Worm (Caenorhabditis elegans) whole organism, L4 larva: ENCODE results near the gene F47B7.3.

Source experiments
- F10B5.3 ChIP-seq: sonication (generic microtip); optimal IDR thresholded peaks from 2 replicates; lab custom pipeline; 2016; ENCODE audit warnings: mild to moderate bottlenecking, missing genetic modification characterization, missing compliant biosample characterization
- F26F4.8 ChIP-seq: fragments of 200-800 bp; sonication (Bioruptor generic); conservative IDR thresholded peaks from 2 replicates; pipeline ENCODE4 v1.3.6; 2022; ENCODE audit warnings: missing genetic modification characterization, missing compliant biosample characterization
- F37D6.2 ChIP-seq: sonication (generic microtip); optimal IDR thresholded peaks from 2 replicates; lab custom pipeline; 2016; ENCODE audit warnings: mild to moderate bottlenecking, missing genetic modification characterization, missing compliant biosample characterization
- F49E8.2 ChIP-seq: sonication (generic microtip); optimal IDR thresholded peaks from 2 replicates; lab custom pipeline; 2016; ENCODE audit warnings: missing compliant biosample characterization, mild to moderate bottlenecking, missing genetic modification characterization, borderline replicate concordance
- T20F7.1 ChIP-seq: fragments of 200-800 bp; sonication (Bioruptor generic); optimal IDR thresholded peaks from 2 replicates; lab custom pipeline; 2018; ENCODE audit warnings: mild to moderate bottlenecking, missing genetic modification characterization, missing compliant biosample characterization
- T26A8.4 ChIP-seq: fragments of 200-800 bp; sonication (Bioruptor generic); IDR thresholded peaks from 2 replicates; pipeline ENCODE4 v1.3.6; 2022; ENCODE audit warnings: missing genetic modification characterization, missing compliant biosample characterization
- Y48G9A.11 ChIP-seq: fragments of 200-800 bp; sonication (Bioruptor generic); IDR thresholded peaks from 2 replicates; pipeline ENCODE4 v1.3.6; 2022; ENCODE audit warnings: missing genetic modification reagents, missing genetic modification characterization, missing compliant biosample characterization
- Y75B8A.6 ChIP-seq: fragments of 200-800 bp; sonication (Bioruptor generic); IDR thresholded peaks from 2 replicates; pipeline ENCODE4 v1.3.6; 2022; ENCODE audit warnings: missing genetic modification reagents, missing genetic modification characterization, missing compliant biosample characterization
- ZK337.2 ChIP-seq: fragments of 200-800 bp; sonication (Bioruptor generic); IDR thresholded peaks from 2 replicates; pipeline ENCODE4 v1.3.6; 2022; ENCODE audit warnings: missing genetic modification reagents, missing genetic modification characterization, missing compliant biosample characterization
- ZK546.5 ChIP-seq, 2 experiments: sonication (generic microtip); optimal IDR thresholded peaks; 2 replicates each; lab custom pipeline; 2017; ENCODE audit warnings: missing biosample characterization in 2 of 2, missing genetic modification characterization in 2 of 2
- aha-1 ChIP-seq: fragments of 150-350 bp; peaks from one replicate; lab custom pipeline; 2014; ENCODE audit warnings: missing biosample characterization, missing genetic modification characterization
- aly-2 ChIP-seq: sonication (generic microtip); optimal IDR thresholded peaks from 2 replicates; lab custom pipeline; 2018; ENCODE audit warnings: missing biosample characterization, missing genetic modification characterization
- ama-1 ChIP-seq: fragments of 150-350 bp; optimal IDR thresholded peaks from 2 replicates; lab custom pipeline; 2014; ENCODE audit warnings: inconsistent platforms, mixed read lengths
- attf-4 ChIP-seq: sonication (generic microtip); optimal IDR thresholded peaks from 3 replicates; lab custom pipeline; 2017; ENCODE audit warnings: missing biosample characterization, missing genetic modification characterization
- ces-1 ChIP-seq: fragments of 150-350 bp; sonication (generic microtip); optimal IDR thresholded peaks from 4 replicates; lab custom pipeline; 2014; ENCODE audit warnings: missing biosample characterization, missing genetic modification reagents, missing genetic modification characterization
- ctbp-1 ChIP-seq: fragments of 200-800 bp; sonication (Bioruptor generic); IDR thresholded peaks from 2 replicates; pipeline ENCODE4 v1.3.6; 2022; ENCODE audit warnings: missing genetic modification reagents, missing genetic modification characterization, missing compliant biosample characterization
- daf-12 ChIP-seq: fragments of 150-350 bp; optimal IDR thresholded peaks from 2 replicates; lab custom pipeline; 2014; ENCODE audit warnings: missing biosample characterization, missing genetic modification reagents, missing genetic modification characterization
- daf-19 ChIP-seq: fragments of 200-800 bp; sonication (Bioruptor generic); conservative IDR thresholded peaks from 2 replicates; pipeline ENCODE4 v1.3.6; 2022; ENCODE audit warnings: missing genetic modification characterization, missing compliant biosample characterization
- dmd-8 ChIP-seq: fragments of 200-800 bp; sonication (Bioruptor generic); IDR thresholded peaks from 2 replicates; pipeline ENCODE4 v1.3.6; 2022; ENCODE audit warnings: missing genetic modification characterization, missing compliant biosample characterization
- dmd-9 ChIP-seq: fragments of 200-800 bp; sonication (Bioruptor generic); IDR thresholded peaks from 2 replicates; pipeline ENCODE4 v1.3.6; 2022; ENCODE audit warnings: missing genetic modification reagents, missing genetic modification characterization, missing compliant biosample characterization
- duxl-1 ChIP-seq: sonication (generic microtip); optimal IDR thresholded peaks from 2 replicates; lab custom pipeline; 2016; ENCODE audit warnings: mild to moderate bottlenecking, missing genetic modification characterization, moderate library complexity, missing compliant biosample characterization; ENCODE audit not compliant: poor library complexity
- gei-8 ChIP-seq: fragments of 200-800 bp; sonication (Bioruptor generic); optimal IDR thresholded peaks from 2 replicates; lab custom pipeline; 2018; ENCODE audit warnings: mild to moderate bottlenecking, missing genetic modification characterization, missing compliant biosample characterization
- hif-1 ChIP-seq, 2 experiments: sonication (generic microtip); optimal IDR thresholded peaks; 2 replicates each; lab custom pipeline; 2016 to 2017; ENCODE audit warnings: missing compliant biosample characterization in 2 of 2, missing genetic modification characterization in 2 of 2, missing genetic modification reagents in 2 of 2, missing genotype in 2 of 2, mild to moderate bottlenecking in 1 of 2
- hlh-11 ChIP-seq: fragments of 200-800 bp; sonication (Bioruptor generic); optimal IDR thresholded peaks from 2 replicates; lab custom pipeline; 2018; ENCODE audit warnings: mild to moderate bottlenecking, missing genetic modification characterization, missing compliant biosample characterization
- jun-1 ChIP-seq: fragments of 150-350 bp; optimal IDR thresholded peaks from 2 replicates; lab custom pipeline; 2014; ENCODE audit warnings: missing biosample characterization, missing genetic modification reagents, missing genetic modification characterization
- lin-1 ChIP-seq: fragments of 200-800 bp; sonication (Bioruptor generic); IDR thresholded peaks from 2 replicates; pipeline ENCODE4 v1.3.6; 2022; ENCODE audit warnings: missing genetic modification reagents, missing genetic modification characterization, missing compliant biosample characterization
- lin-15B ChIP-seq: fragments of 150-350 bp; sonication (generic microtip); optimal IDR thresholded peaks from 3 replicates; lab custom pipeline; 2014; ENCODE audit warnings: missing biosample characterization, missing genetic modification characterization
- lin-29 ChIP-seq: fragments of 200-800 bp; sonication (Bioruptor generic); IDR thresholded peaks from 2 replicates; pipeline ENCODE4 v1.3.6; 2022; ENCODE audit warnings: missing genetic modification reagents, missing genetic modification characterization, missing compliant biosample characterization
- lin-39 ChIP-seq: fragments of 150-350 bp; optimal IDR thresholded peaks from 2 replicates; lab custom pipeline; 2014; ENCODE audit warnings: missing biosample characterization, missing genetic modification reagents, missing genetic modification characterization
- lir-3 ChIP-seq: sonication (generic microtip); optimal IDR thresholded peaks from 2 replicates; lab custom pipeline; 2016; ENCODE audit warnings: mild to moderate bottlenecking, missing genetic modification characterization, missing compliant biosample characterization
- madf-9 ChIP-seq: fragments of 200-800 bp; sonication (Bioruptor generic); conservative IDR thresholded peaks from 2 replicates; pipeline ENCODE4 v1.3.6; 2022; ENCODE audit warnings: missing genetic modification reagents, missing genetic modification characterization, missing compliant biosample characterization
- nhr-10 ChIP-seq: fragments of 150-350 bp; optimal IDR thresholded peaks from 2 replicates; lab custom pipeline; 2014; ENCODE audit warnings: missing biosample characterization, missing genetic modification characterization
- nhr-11 ChIP-seq: fragments of 150-350 bp; optimal IDR thresholded peaks from 2 replicates; lab custom pipeline; 2014; ENCODE audit warnings: missing biosample characterization, missing genetic modification characterization
- nhr-111 ChIP-seq: fragments of 200-800 bp; sonication (Bioruptor generic); optimal IDR thresholded peaks from 2 replicates; lab custom pipeline; 2018; ENCODE audit warnings: mild to moderate bottlenecking, missing genetic modification characterization, missing compliant biosample characterization
- nhr-41 ChIP-seq: fragments of 200-800 bp; sonication (Bioruptor generic); IDR thresholded peaks from 2 replicates; pipeline ENCODE4 v1.3.6; 2022; ENCODE audit warnings: missing genetic modification reagents, missing genetic modification characterization, missing compliant biosample characterization
- nhr-6 ChIP-seq: fragments of 150-350 bp; optimal IDR thresholded peaks from 2 replicates; lab custom pipeline; 2014; ENCODE audit warnings: missing biosample characterization, missing genetic modification characterization
- pha-4 ChIP-seq, 2 experiments: fragments of 150-350 bp in 1 of 2; fragments of 200-800 bp in 1 of 2; sonication (Bioruptor generic) in 1 of 2; IDR thresholded peaks in 1 of 2; optimal IDR thresholded peaks in 1 of 2; 2 replicates each; pipeline versions ENCODE4 v1.3.6 to Lab custom; 2014 to 2022; ENCODE audit warnings: missing genetic modification characterization in 2 of 2, missing genetic modification reagents in 2 of 2, missing biosample characterization in 1 of 2, missing compliant biosample characterization in 1 of 2
- php-3 ChIP-seq: fragments of 200-800 bp; sonication (Bioruptor generic); IDR thresholded peaks from 2 replicates; pipeline ENCODE4 v1.3.6; 2022; ENCODE audit warnings: missing genetic modification reagents, missing genetic modification characterization, missing compliant biosample characterization
- pqm-1 ChIP-seq: sonication (generic microtip); optimal IDR thresholded peaks from 2 replicates; lab custom pipeline; 2017; ENCODE audit warnings: missing biosample characterization, missing genetic modification characterization
- skn-1 ChIP-seq: fragments of 150-350 bp; optimal IDR thresholded peaks from 2 replicates; lab custom pipeline; 2014; ENCODE audit warnings: missing biosample characterization, missing genetic modification characterization
- snpc-1.2 ChIP-seq: fragments of 200-800 bp; sonication (Bioruptor generic); IDR thresholded peaks from 2 replicates; pipeline ENCODE4 v1.3.6; 2022; ENCODE audit warnings: missing genetic modification reagents, missing genetic modification characterization, missing compliant biosample characterization
- spr-1 ChIP-seq: sonication (generic microtip); optimal IDR thresholded peaks from 2 replicates; lab custom pipeline; 2016; ENCODE audit warnings: mild to moderate bottlenecking, missing genetic modification characterization, missing compliant biosample characterization
- tag-97 ChIP-seq: fragments of 200-800 bp; sonication (Bioruptor generic); IDR thresholded peaks from 2 replicates; pipeline ENCODE4 v1.3.6; 2022; ENCODE audit warnings: missing genetic modification characterization, missing compliant biosample characterization
- unc-130 ChIP-seq: sonication (generic microtip); optimal IDR thresholded peaks from 2 replicates; lab custom pipeline; 2016; ENCODE audit warnings: missing genetic modification reagents, missing genetic modification characterization, missing compliant biosample characterization
- unc-62 ChIP-seq, 3 experiments: fragments of 150-350 bp in 1 of 3; sonication (generic microtip); optimal IDR thresholded peaks in 2 of 3; peaks in 1 of 3; 1 replicate in 1 of 3; 2 replicates in 2 of 3; lab custom pipeline; 2014 to 2017; ENCODE audit warnings: missing biosample characterization in 3 of 3, missing genetic modification characterization in 3 of 3, missing genetic modification reagents in 3 of 3, missing genotype in 1 of 3
- vab-7 ChIP-seq: fragments of 200-800 bp; sonication (Bioruptor generic); IDR thresholded peaks from 2 replicates; pipeline ENCODE4 v1.3.6; 2022; ENCODE audit warnings: missing genetic modification reagents, missing genetic modification characterization, missing compliant biosample characterization
- zfp-2 ChIP-seq: sonication (generic microtip); optimal IDR thresholded peaks from 2 replicates; lab custom pipeline; 2016; ENCODE audit warnings: mild to moderate bottlenecking, missing genetic modification characterization, missing compliant biosample characterization
- zfp-3 ChIP-seq: fragments of 200-800 bp; sonication (Bioruptor generic); conservative IDR thresholded peaks from 2 replicates; pipeline ENCODE4 v1.3.6; 2022; ENCODE audit warnings: missing genetic modification reagents, missing genetic modification characterization, missing compliant biosample characterization
- zip-2 ChIP-seq: fragments of 150-350 bp; optimal IDR thresholded peaks from 2 replicates; lab custom pipeline; 2014; ENCODE audit warnings: missing biosample characterization, missing genetic modification characterization
- ztf-11 ChIP-seq: fragments of 150-350 bp; optimal IDR thresholded peaks from 2 replicates; lab custom pipeline; 2014; ENCODE audit warnings: missing biosample characterization, missing genetic modification characterization
- ztf-7 ChIP-seq: fragments of 150-350 bp; optimal IDR thresholded peaks from 2 replicates; lab custom pipeline; 2014; ENCODE audit warnings: missing biosample characterization, missing genetic modification characterization

Gene F47B7.3

DNA sequence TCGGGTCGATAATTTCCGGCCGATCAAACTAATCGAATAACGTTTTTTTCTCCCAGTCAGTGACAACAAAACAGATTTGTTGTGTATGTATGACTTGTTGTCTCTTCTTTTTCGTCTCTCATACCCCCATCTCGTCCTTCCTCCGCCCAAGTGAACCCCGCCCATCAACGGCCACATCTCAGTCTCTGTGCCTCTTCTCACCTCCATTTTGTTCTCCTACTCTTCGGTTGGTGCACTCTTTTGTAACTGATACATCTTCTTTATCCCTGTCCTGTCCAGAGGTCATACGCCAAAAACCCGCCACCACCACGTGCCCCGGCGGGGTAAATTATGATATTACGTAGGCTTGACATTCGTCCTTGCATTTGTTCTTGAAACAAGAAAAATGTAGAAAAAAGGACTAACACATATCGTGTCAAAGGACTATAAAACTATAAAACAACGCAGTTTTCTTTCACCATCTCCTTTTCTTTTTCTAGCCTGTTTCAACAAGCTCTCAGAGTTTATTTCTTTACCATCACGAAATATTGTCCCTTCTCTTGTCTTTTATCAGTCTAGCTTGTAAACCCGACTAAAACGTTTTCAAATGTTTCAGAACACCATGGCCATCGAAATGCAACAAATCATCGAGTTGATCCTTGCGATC lies 23.4 kb upstream of the F47B7.3 start, which contains the start of gene pmpl-1 (continued):
- TF ChIP-seq ztf-7 (tag; lab: Kevin White, UChicago) (no peak), snpc-1.2 (GFP tag; lab: Robert Waterston, UW) (no peak), lin-15B (tag; lab: Kevin White, UChicago) (no peak), pha-4 (GFP tag; IDR thresholded peaks at IDR 0.05; lab: Robert Waterston, UW) (no peak), pha-4 (tag; optimal IDR thresholded peaks at IDR 0.05; lab: Kevin White, UChicago) (no peak), unc-62 (GFP tag; optimal IDR thresholded peaks at IDR 0.05 in 1 of 2; lab: Kevin White, UChicago) (peak in 1 of 2 experiments; percentile 93), unc-62 (tag; optimal IDR thresholded peaks at IDR 0.05; lab: Kevin White, UChicago) (no peak), spr-1 (tag; lab: Kevin White, UChicago) (no peak), skn-1 (tag; lab: Kevin White, UChicago) (no peak), lin-39 (tag; lab: Kevin White, UChicago) (no peak), duxl-1 (tag; lab: Kevin White, UChicago) (no peak), jun-1 (tag; lab: Kevin White, UChicago) (no peak), tag-97 (GFP tag; lab: Robert Waterston, UW) (no peak), F10B5.3 (tag; lab: Kevin White, UChicago) (no peak), lir-3 (tag; lab: Kevin White, UChicago) (no peak), unc-130 (GFP tag; lab: Kevin White, UChicago) (no peak), ZK337.2 (no peak), Y48G9A.11 (GFP tag; lab: Robert Waterston, UW) (no peak), nhr-6 (tag; lab: Kevin White, UChicago) (no peak), attf-4 (tag; lab: Kevin White, UChicago) (no peak), Y75B8A.6 (GFP tag; lab: Robert Waterston, UW) (no peak), F49E8.2 (tag; lab: Kevin White, UChicago) (no peak), lin-1 (GFP tag; lab: Robert Waterston, UW) (no peak), aha-1 (tag; lab: Kevin White, UChicago) (peak; percentile 99), php-3 (GFP tag; lab: Robert Waterston, UW) (no peak), hif-1 (tag; optimal IDR thresholded peaks at IDR 0.05; lab: Kevin White, UChicago) (no peak), F37D6.2 (tag; lab: Kevin White, UChicago) (no peak), nhr-11 (peak; percentile 33), zip-2 (tag; lab: Kevin White, UChicago) (no peak), pqm-1 (tag; lab: Kevin White, UChicago) (no peak), zfp-2 (tag; lab: Kevin White, UChicago) (no peak), vab-7 (GFP tag; lab: Robert Waterston, UW) (no peak), nhr-111 (no peak), ces-1 (GFP tag; lab: Kevin White, UChicago) (no peak), aly-2 (tag; lab: Kevin White, UChicago) (no peak), T20F7.1 (no peak), lin-29 (GFP tag; lab: Robert Waterston, UW) (no peak), daf-19 (no peak), F26F4.8 (GFP tag; lab: Robert Waterston, UW) (no peak), gei-8 (GFP tag; lab: Kevin White, UChicago) (no peak), zfp-3 (GFP tag; lab: Robert Waterston, UW) (no peak), daf-12 (tag; lab: Kevin White, UChicago) (no peak), ztf-11 (tag; lab: Kevin White, UChicago) (no peak), hlh-11 (tag; lab: Kevin White, UChicago) (peak; percentile 44), madf-9 (no peak), nhr-41 (no peak), T26A8.4 (GFP tag; lab: Robert Waterston, UW) (no peak), dmd-8 (GFP tag; lab: Robert Waterston, UW) (no peak), dmd-9 (GFP tag; lab: Robert Waterston, UW) (no peak), nhr-10 (tag; lab: Kevin White, UChicago) (no peak), ama-1 (peak; percentile 81), ctbp-1 (GFP tag; lab: Robert Waterston, UW) (no peak), ZK546.5 (tag; optimal IDR thresholded peaks at IDR 0.05; lab: Kevin White, UChicago) (no peak)
